Worm (Caenorhabditis elegans) whole organism, mixed stage, embryonic: Measurements from ENCODE around the gene rab-35.

Source experiments
- M03D4.4 ChIP-seq: sonication (generic microtip); optimal IDR thresholded peaks from 2 replicates; lab custom pipeline; 2017; ENCODE audit warnings: mild to moderate bottlenecking, missing genetic modification characterization, missing compliant biosample characterization
- bed-3 ChIP-seq: fragments of 200-800 bp; sonication (Bioruptor generic); optimal IDR thresholded peaks from 3 replicates; lab custom pipeline; 2018; ENCODE audit warnings: mild to moderate bottlenecking, missing genetic modification characterization, moderate library complexity, missing compliant biosample characterization
- blmp-1 ChIP-seq: fragments of 150-350 bp; optimal IDR thresholded peaks from 2 replicates; lab custom pipeline; 2014; ENCODE audit warnings: missing biosample characterization, missing genetic modification characterization
- ceh-43 ChIP-seq: fragments of 200-800 bp; sonication (Bioruptor generic); optimal IDR thresholded peaks from 2 replicates; lab custom pipeline; 2018; ENCODE audit warnings: mild to moderate bottlenecking, missing genetic modification characterization, moderate library complexity, missing compliant biosample characterization
- ces-1 ChIP-seq: fragments of 150-350 bp; optimal IDR thresholded peaks from 2 replicates; lab custom pipeline; 2014; ENCODE audit warnings: missing biosample characterization, missing genetic modification reagents, missing genetic modification characterization
- cnd-1 ChIP-seq: fragments of 200-800 bp; sonication (Bioruptor generic); optimal IDR thresholded peaks from 2 replicates; lab custom pipeline; 2018; ENCODE audit warnings: mild to moderate bottlenecking, missing genetic modification characterization, missing compliant biosample characterization
- drap-1 ChIP-seq: fragments of 200-800 bp; sonication (Bioruptor generic); optimal IDR thresholded peaks from 3 replicates; lab custom pipeline; 2018; ENCODE audit warnings: mild to moderate bottlenecking, missing genetic modification characterization, missing compliant biosample characterization
- elt-1 ChIP-seq: sonication (generic microtip); optimal IDR thresholded peaks from 2 replicates; lab custom pipeline; 2017; ENCODE audit warnings: missing genetic modification characterization, mild to moderate bottlenecking, missing compliant biosample characterization, antibody characterized with exemption, moderate library complexity, borderline replicate concordance; ENCODE audit not compliant: insufficient read depth
- ham-2 ChIP-seq: fragments of 200-800 bp; sonication (Bioruptor generic); optimal IDR thresholded peaks from 2 replicates; lab custom pipeline; 2018; ENCODE audit warnings: mild to moderate bottlenecking, missing genetic modification characterization, missing compliant biosample characterization
- hlh-1 ChIP-seq: fragments of 150-350 bp; optimal IDR thresholded peaks from 2 replicates; lab custom pipeline; 2014; ENCODE audit warnings: missing biosample characterization, missing genetic modification reagents, missing genetic modification characterization
- lin-13 ChIP-seq: fragments of 150-350 bp; optimal IDR thresholded peaks from 2 replicates; lab custom pipeline; 2014; ENCODE audit warnings: missing biosample characterization, missing genetic modification characterization
- lin-32 ChIP-seq: fragments of 200-800 bp; sonication (Bioruptor generic); optimal IDR thresholded peaks from 2 replicates; lab custom pipeline; 2018; ENCODE audit warnings: mild to moderate bottlenecking, missing genetic modification characterization, missing compliant biosample characterization
- lsy-2 ChIP-seq: fragments of 150-350 bp; optimal IDR thresholded peaks from 2 replicates; lab custom pipeline; 2014; ENCODE audit warnings: missing biosample characterization, missing genetic modification characterization
- mab-5 ChIP-seq: fragments of 150-350 bp; optimal IDR thresholded peaks from 2 replicates; lab custom pipeline; 2014; ENCODE audit warnings: missing biosample characterization, missing genetic modification characterization
- mep-1 ChIP-seq: fragments of 150-350 bp; optimal IDR thresholded peaks from 2 replicates; lab custom pipeline; 2017; ENCODE audit warnings: missing biosample characterization, missing genetic modification reagents, missing genetic modification characterization, inconsistent platforms
- nhr-12 ChIP-seq: fragments of 150-350 bp; optimal IDR thresholded peaks from 2 replicates; lab custom pipeline; 2014; ENCODE audit warnings: missing biosample characterization, missing genetic modification characterization
- nhr-2 ChIP-seq: fragments of 150-350 bp; optimal IDR thresholded peaks from 2 replicates; lab custom pipeline; 2014; ENCODE audit warnings: missing biosample characterization, missing genetic modification characterization
- nhr-28 ChIP-seq: fragments of 150-350 bp; optimal IDR thresholded peaks from 2 replicates; lab custom pipeline; 2014; ENCODE audit warnings: missing biosample characterization, missing genetic modification characterization
- nhr-76 ChIP-seq: sonication (generic microtip); optimal IDR thresholded peaks from 2 replicates; lab custom pipeline; 2017; ENCODE audit warnings: missing biosample characterization, missing genetic modification characterization
- pha-4 ChIP-seq: fragments of 150-350 bp; optimal IDR thresholded peaks from 2 replicates; lab custom pipeline; 2018; ENCODE audit warnings: missing biosample characterization, missing genetic modification reagents, missing genetic modification characterization
- sem-2 ChIP-seq: fragments of 200-800 bp; sonication (Bioruptor generic); optimal IDR thresholded peaks from 2 replicates; lab custom pipeline; 2018; ENCODE audit warnings: mild to moderate bottlenecking, missing genetic modification characterization, missing compliant biosample characterization
- snpc-4 ChIP-seq: fragments of 150-350 bp; optimal IDR thresholded peaks from 2 replicates; lab custom pipeline; 2014; ENCODE audit warnings: missing biosample characterization, missing genetic modification characterization
- sptf-1 ChIP-seq: sonication (generic microtip); optimal IDR thresholded peaks from 2 replicates; lab custom pipeline; 2017; ENCODE audit warnings: mild to moderate bottlenecking, missing genetic modification characterization, moderate library complexity, missing compliant biosample characterization
- tbx-8 ChIP-seq: fragments of 200-800 bp; sonication (Bioruptor generic); optimal IDR thresholded peaks from 2 replicates; lab custom pipeline; 2018; ENCODE audit warnings: mild to moderate bottlenecking, missing genetic modification characterization, moderate library complexity, missing compliant biosample characterization
- unc-120 ChIP-seq: sonication (generic microtip); optimal IDR thresholded peaks from 2 replicates; lab custom pipeline; 2017; ENCODE audit warnings: missing genetic modification characterization, missing compliant biosample characterization; ENCODE audit not compliant: poor library complexity, severe bottlenecking
- unc-62 ChIP-seq: fragments of 150-350 bp; optimal IDR thresholded peaks from 2 replicates; lab custom pipeline; 2014; ENCODE audit warnings: missing biosample characterization, missing genetic modification reagents, missing genetic modification characterization
- zip-8 ChIP-seq: fragments of 150-350 bp; optimal IDR thresholded peaks from 2 replicates; lab custom pipeline; 2014; ENCODE audit warnings: missing biosample characterization, missing genetic modification characterization
- ztf-11 ChIP-seq: fragments of 150-350 bp; optimal IDR thresholded peaks from 2 replicates; lab custom pipeline; 2014; ENCODE audit warnings: missing biosample characterization, missing genetic modification characterization

rab-35 gene

DNA sequence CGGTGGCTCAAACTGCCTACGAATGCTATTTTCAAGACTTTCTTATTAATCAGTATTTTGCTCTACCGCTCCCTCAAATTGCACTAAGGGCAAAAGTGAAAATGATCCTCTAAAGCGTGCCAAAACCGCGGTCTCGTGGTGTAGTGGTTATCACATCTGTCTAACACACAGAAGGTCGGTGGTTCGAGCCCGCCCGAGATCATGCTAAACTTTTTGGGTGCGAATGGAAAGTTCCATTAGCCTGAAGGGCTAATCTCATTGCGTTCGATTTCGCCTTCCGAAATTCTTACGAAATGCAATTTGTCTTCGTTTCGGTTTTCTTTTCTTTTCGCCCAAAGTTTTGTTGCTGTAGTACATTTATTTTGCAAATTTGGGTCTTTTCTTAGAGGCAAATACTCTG is 42.1 kb upstream of the rab-35 start:
- TF ChIP-seq ztf-11 (no peak), ham-2 (no peak), drap-1 (peak; percentile 3), ces-1 (GFP tag; lab: Kevin White, UChicago) (peak; percentile 97)
- TF ChIP-seq, all 35 proteins: peak for 2

ce11 chrIII:11352840-11353239 is 41.5 kb upstream of the rab-35 start:
- TF ChIP-seq ces-1 (GFP tag; lab: Kevin White, UChicago) (no peak), mab-5 (tag; lab: Kevin White, UChicago) (no peak), ztf-11 (no peak), lsy-2 (tag; lab: Kevin White, UChicago) (no peak), M03D4.4 (tag; lab: Kevin White, UChicago) (no peak), bed-3 (GFP tag; lab: Kevin White, UChicago) (no peak), lin-32 (GFP tag; lab: Kevin White, UChicago) (no peak), tbx-8 (GFP tag; lab: Kevin White, UChicago) (no peak), sptf-1 (tag; lab: Kevin White, UChicago) (peak; percentile 48), lin-13 (tag; lab: Kevin White, UChicago) (no peak), hlh-1 (tag; lab: Kevin White, UChicago) (peak; percentile 26), elt-1 (no peak), sem-2 (GFP tag; lab: Kevin White, UChicago) (no peak), zip-8 (no peak), nhr-12 (no peak), ham-2 (no peak), snpc-4 (no peak)

- no peak for TF ChIP-seq nhr-2 (tag; lab: Kevin White, UChicago)
- TF ChIP-seq zip-8: peak; percentile 98
- TF ChIP-seq blmp-1 (tag; lab: Kevin White, UChicago): no peak
- no peak for TF ChIP-seq mep-1 (tag; lab: Kevin White, UChicago)
Observed at ce11 chrIII:11350107-11350826, 38.9 kb upstream of the rab-35 start.

- TF ChIP-seq hlh-1 (tag; lab: Kevin White, UChicago): no peak
- no peak for TF ChIP-seq tbx-8 (GFP tag; lab: Kevin White, UChicago)
- TF ChIP-seq ham-2: no peak
- TF ChIP-seq lin-13 (tag; lab: Kevin White, UChicago): no peak
- TF ChIP-seq unc-62: no peak
- TF ChIP-seq cnd-1: no peak
- TF ChIP-seq blmp-1 (tag; lab: Kevin White, UChicago): no peak
- TF ChIP-seq ceh-43 (GFP tag; lab: Kevin White, UChicago): no peak
- TF ChIP-seq pha-4 (tag; lab: Kevin White, UChicago): no peak
- TF ChIP-seq sptf-1 (tag; lab: Kevin White, UChicago): no peak
- TF ChIP-seq nhr-28 (tag; lab: Kevin White, UChicago): no peak
- TF ChIP-seq nhr-76 (tag; lab: Kevin White, UChicago): no peak
- TF ChIP-seq ztf-11: no peak
- no peak for TF ChIP-seq lin-32 (GFP tag; lab: Kevin White, UChicago)
- TF ChIP-seq sem-2 (GFP tag; lab: Kevin White, UChicago): no peak
- no peak for TF ChIP-seq unc-120 (tag; lab: Kevin White, UChicago)
- TF ChIP-seq zip-8: no peak
- TF ChIP-seq nhr-12: no peak
- TF ChIP-seq M03D4.4 (tag; lab: Kevin White, UChicago): no peak
Observed at ce11 chrIII:11346383-11346782, 35.0 kb upstream of the rab-35 start, which contains the start of gene T28D6.7. Gene T28D6.7 (minus strand): TSS chrIII:11346483.

ce11 chrIII:11344125-11344524 is 32.8 kb upstream of the rab-35 start:
- TF ChIP-seq lin-32 (GFP tag; lab: Kevin White, UChicago): no peak
- TF ChIP-seq unc-62: no peak

DNA sequence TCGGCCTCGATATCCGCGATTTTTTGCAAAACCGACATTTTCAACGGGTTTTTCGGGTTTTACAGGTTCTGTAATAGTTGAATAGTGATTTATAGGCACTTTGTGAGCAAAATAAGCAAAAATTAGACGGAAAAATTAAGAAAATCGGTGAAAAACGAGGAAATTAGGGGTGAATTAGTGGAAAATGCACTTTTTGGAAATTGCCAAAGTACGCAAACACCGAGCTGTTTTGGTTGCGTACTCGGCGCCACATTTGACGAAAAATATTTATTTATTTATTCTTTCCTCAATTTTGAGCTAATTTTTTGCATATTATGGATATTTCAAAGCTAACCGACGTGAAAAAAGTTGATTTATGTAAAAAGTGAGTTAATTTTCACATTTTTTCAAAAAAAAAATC is 31.7 kb upstream of the rab-35 start, which contains the start of the genes T28D6.6 and pen-2:
T28D6.6 (minus strand) TSS at position 68 of the 400 bp plus-strand sequence.
pen-2 (plus strand) TSS at position 282 of the 400 bp plus-strand sequence.
- no peak for TF ChIP-seq pha-4 (tag; lab: Kevin White, UChicago)
- TF ChIP-seq elt-1: no peak
- no peak for TF ChIP-seq mep-1 (tag; lab: Kevin White, UChicago)
- peak; percentile 31 for TF ChIP-seq unc-120 (tag; lab: Kevin White, UChicago)
- peak; percentile 74 for TF ChIP-seq ces-1 (GFP tag; lab: Kevin White, UChicago)
